Fruit fly (Drosophila melanogaster): ENCODE data around the gene fd96Cb.

dm6 chr3R:25102253-25102652, 7.4 kb downstream of the fd96Cb start, which contains the start of gene CG45095:
- TF ChIP-seq brk (GFP tag; optimal IDR thresholded peaks at IDR 0.05), result no peak
- no peak for TF ChIP-seq h (GFP tag; optimal IDR thresholded peaks at IDR 0.05)
- no peak for TF ChIP-seq jim (GFP tag; optimal IDR thresholded peaks at IDR 0.05)
- no peak for TF ChIP-seq OdsH (GFP tag; optimal IDR thresholded peaks at IDR 0.05)
